Fruit fly (Drosophila melanogaster) whole organism, adult: Measurements from ENCODE around the gene RagA-B.

ENCODE experiments used
- CG14711 ChIP-seq: fragments of 200-800 bp; sonication (Bioruptor generic); optimal IDR thresholded peaks from 2 replicates; lab custom pipeline; 2018; ENCODE audit warnings: missing biosample characterization, mild to moderate bottlenecking, missing genetic modification characterization, moderate library complexity
- CG33017 ChIP-seq: fragments of 200-800 bp; sonication (Bioruptor generic); optimal IDR thresholded peaks from 2 replicates; lab custom pipeline; 2018; ENCODE audit warnings: missing biosample characterization, mild to moderate bottlenecking, missing genetic modification characterization, moderate library complexity
- Clk ChIP-seq: fragments of 200-800 bp; sonication (Bioruptor generic); optimal IDR thresholded peaks from 2 replicates; lab custom pipeline; 2017; ENCODE audit warnings: missing biosample characterization, missing genetic modification characterization

- TF ChIP-seq Clk (GFP tag; lab: Kevin White, UChicago), result no peak
- TF ChIP-seq CG14711 (tag; lab: Kevin White, UChicago), result no peak
- no peak for TF ChIP-seq CG33017 (tag; lab: Kevin White, UChicago)
These were observed 2.7 kb downstream of the RagA-B start for dm6 chr3R:8981209-8981996.
